Worm (Caenorhabditis elegans) whole organism, early embryonic: Measurements from ENCODE around the gene C15C8.6.

Experiments used
- ama-1 ChIP-seq: fragments of 150-350 bp; optimal IDR thresholded peaks from 2 replicates; lab custom pipeline; 2014
- sea-1 ChIP-seq: fragments of 200-800 bp; sonication (Bioruptor generic); conservative IDR thresholded peaks from 2 replicates; pipeline ENCODE4 v1.3.6; 2022; ENCODE audit warnings: missing genetic modification characterization, missing compliant biosample characterization

DNA sequence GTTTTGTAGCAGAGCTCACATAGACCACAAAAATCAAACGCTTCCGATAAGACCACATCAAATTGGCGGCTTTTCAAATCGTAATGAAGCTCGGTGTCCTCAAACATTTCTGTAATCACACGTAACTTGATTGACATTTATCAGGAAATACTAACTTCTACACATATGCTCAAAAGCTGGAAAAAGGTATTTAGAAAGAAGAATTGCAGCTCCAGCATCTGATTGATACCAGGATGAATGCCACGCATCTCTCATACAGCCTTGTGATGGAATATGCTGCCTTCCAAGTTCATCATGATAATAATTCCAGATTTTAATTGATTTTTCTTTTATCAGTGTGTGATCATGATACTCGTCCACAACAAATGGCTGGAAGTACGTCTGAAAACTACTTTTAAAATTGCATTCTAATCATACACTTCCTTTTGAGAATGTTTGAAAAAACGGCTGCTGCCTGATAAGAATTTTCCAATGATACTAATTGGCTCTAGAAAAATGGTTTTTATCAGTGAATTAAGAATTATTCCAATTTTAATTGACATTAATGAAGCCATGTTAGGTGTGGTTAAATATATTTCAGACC is 45.7 kb upstream of the C15C8.6 start:
- TF ChIP-seq ama-1 (lab: Kevin White, UChicago) (no peak), sea-1 (GFP tag; lab: Robert Waterston, UW) (no peak)
